Worm (Caenorhabditis elegans): ENCODE measurements around the gene K07B1.4.

DNA sequence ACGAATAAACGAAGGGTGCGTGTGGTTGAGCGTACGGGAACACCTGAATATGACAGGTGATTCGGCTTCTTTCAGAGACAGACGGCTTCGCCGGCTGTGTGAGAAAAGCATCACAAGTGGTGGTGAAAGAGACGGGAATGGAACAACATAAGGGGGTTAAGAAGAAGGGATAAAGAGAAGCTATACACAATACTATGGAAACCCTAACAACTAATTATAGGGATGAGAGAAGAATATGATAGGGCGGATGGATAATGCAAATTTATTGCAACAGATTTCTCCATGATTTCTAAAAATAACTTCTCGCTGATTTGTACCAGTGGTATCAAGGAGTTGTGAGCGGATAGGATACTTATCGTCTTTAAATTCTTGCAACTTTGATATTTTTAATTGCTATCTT lies 46.7 kb upstream of the K07B1.4 start, which contains the start of gene hlh-10:
- no peak for TF ChIP-seq F13C5.2 (tag; optimal IDR thresholded peaks at IDR 0.05)
- no peak for TF ChIP-seq ama-1 (optimal IDR thresholded peaks at IDR 0.05)
- no peak for TF ChIP-seq B0310.2 (tag; optimal IDR thresholded peaks at IDR 0.05)
- no peak for TF ChIP-seq hmbx-1 (tag; optimal IDR thresholded peaks at IDR 0.05)
- TF ChIP-seq sea-1 (GFP tag; conservative IDR thresholded peaks at IDR 0.05) = no peak
- no peak for TF ChIP-seq flt-1 (GFP tag; IDR thresholded peaks at IDR 0.05)
- TF ChIP-seq scrt-1 (GFP tag; IDR thresholded peaks at IDR 0.05) = no peak
- TF ChIP-seq hnd-1 (tag; optimal IDR thresholded peaks at IDR 0.05) = no peak
